Fruit fly (Drosophila melanogaster): ENCODE results near the gene fry.

- no peak for TF ChIP-seq psq (optimal IDR thresholded peaks at IDR 0.05)
- TF ChIP-seq ttk (optimal IDR thresholded peaks at IDR 0.05) = no peak
- TF ChIP-seq Sin3A (optimal IDR thresholded peaks at IDR 0.05) = no peak
These were observed 41.1 kb downstream of the fry start, which contains the start of gene CG8329 for dm6 chr3L:9637812-9638211.

Data from Kc167 (cell line).